Fruit fly (Drosophila melanogaster) whole organism, adult: ENCODE measurements around the gene CG17230.
A peak's percentile ranks its signal among the peaks of the same experiment; 100 is the strongest.

ENCODE experiments used
- CG1620 ChIP-seq: fragments of 200-800 bp; sonication (Bioruptor generic); optimal IDR thresholded peaks from 2 replicates; lab custom pipeline; 2016; ENCODE audit warnings: missing biosample characterization, missing genetic modification characterization
- CG5204 ChIP-seq: fragments of 200-800 bp; sonication (Bioruptor generic); optimal IDR thresholded peaks from 2 replicates; lab custom pipeline; 2016; ENCODE audit warnings: missing biosample characterization, missing genetic modification characterization
- CG7045 ChIP-seq: fragments of 200-800 bp; sonication (Bioruptor generic); optimal IDR thresholded peaks from 2 replicates; lab custom pipeline; 2017; ENCODE audit warnings: missing biosample characterization, mild to moderate bottlenecking, missing genetic modification characterization
- Crg-1 ChIP-seq: fragments of 200-800 bp; sonication (Bioruptor generic); optimal IDR thresholded peaks from 2 replicates; lab custom pipeline; 2016; ENCODE audit warnings: missing biosample characterization, missing genetic modification characterization
- Hr96 ChIP-seq: fragments of 200-800 bp; sonication (Bioruptor generic); optimal IDR thresholded peaks from 2 replicates; lab custom pipeline; 2016; ENCODE audit warnings: missing biosample characterization, missing genetic modification characterization
- cic ChIP-seq: fragments of 200-800 bp; sonication (Bioruptor generic); optimal IDR thresholded peaks from 2 replicates; lab custom pipeline; 2017; ENCODE audit warnings: missing biosample characterization, mild to moderate bottlenecking, missing genetic modification characterization, moderate library complexity
- cnc ChIP-seq, 2 experiments: fragments of >200 bp; optimal IDR thresholded peaks; 2 replicates each; lab custom pipeline; 2017
- ovo ChIP-seq: fragments of 200-800 bp; sonication (Bioruptor generic); optimal IDR thresholded peaks from 2 replicates; lab custom pipeline; 2016; ENCODE audit warnings: missing biosample characterization, missing genetic modification characterization
- pad ChIP-seq: fragments of 200-800 bp; sonication (Bioruptor generic); optimal IDR thresholded peaks from 3 replicates; lab custom pipeline; 2017; ENCODE audit warnings: missing biosample characterization, missing genetic modification characterization, mild to moderate bottlenecking, moderate library complexity, missing genetic modification reagents
- tj ChIP-seq: fragments of 200-800 bp; sonication (Bioruptor generic); optimal IDR thresholded peaks from 3 replicates; lab custom pipeline; 2017; ENCODE audit warnings: missing biosample characterization, mild to moderate bottlenecking, missing genetic modification characterization, moderate library complexity
- toe ChIP-seq: fragments of 200-800 bp; sonication (Bioruptor generic); optimal IDR thresholded peaks from 2 replicates; lab custom pipeline; 2016; ENCODE audit warnings: missing biosample characterization, missing genetic modification characterization

dm6 chr3R:11458022-11458850, 20.7 kb downstream of the CG17230 start:
- peak; percentile 17 for TF ChIP-seq Hr96 (GFP tag; lab: Kevin White, UChicago)
- no peak for TF ChIP-seq cnc (optimal IDR thresholded peaks at IDR 0.05; lab: Kevin White, UChicago)
- TF ChIP-seq toe: no peak
- no peak for TF ChIP-seq CG5204 (GFP tag; lab: Kevin White, UChicago)
- no peak for TF ChIP-seq CG7045 (GFP tag; lab: Kevin White, UChicago)
- no peak for TF ChIP-seq tj
- TF ChIP-seq Crg-1 (GFP tag; lab: Kevin White, UChicago): no peak
- TF ChIP-seq CG1620 (GFP tag; lab: Kevin White, UChicago): no peak
- TF ChIP-seq pad (GFP tag; lab: Kevin White, UChicago): peak; percentile 17
- no peak for TF ChIP-seq ovo (GFP tag; lab: Kevin White, UChicago)
- no peak for TF ChIP-seq cic (GFP tag; lab: Kevin White, UChicago)
